Fruit fly (Drosophila melanogaster): ENCODE results near the gene CG9641.

CG9641 gene

DNA sequence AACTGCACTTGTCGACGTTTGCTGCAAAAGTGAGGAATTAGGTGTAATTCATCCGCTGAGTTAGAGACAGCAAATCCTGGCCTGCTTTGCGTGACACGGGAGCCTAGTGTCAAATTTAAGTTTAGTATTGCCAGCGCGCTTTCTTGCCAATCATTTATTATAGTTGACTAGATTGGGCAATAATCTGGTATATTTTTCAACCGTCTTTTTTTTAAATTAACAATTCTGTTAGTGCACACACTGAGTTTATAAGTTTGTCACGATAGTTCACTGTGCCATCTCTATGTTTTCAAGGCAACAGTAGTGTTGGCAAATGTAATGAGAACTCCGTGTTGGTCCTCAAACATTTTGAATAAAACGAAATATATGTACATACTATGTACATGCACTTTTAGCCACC lies at the start of gene CG9641, which contains the start of gene CG3165 (continued):
- TF ChIP-seq CG7839 (tag; optimal IDR thresholded peaks at IDR 0.05) (no peak), HmgZ (tag; optimal IDR thresholded peaks at IDR 0.05) (peak; percentile 90), shn (GFP tag; optimal IDR thresholded peaks at IDR 0.05) (peak; percentile 86), CG3838 (GFP tag; optimal IDR thresholded peaks at IDR 0.05) (peak; percentile 59), exex (tag; optimal IDR thresholded peaks at IDR 0.05) (no peak), ham (GFP tag; IDR thresholded peaks at IDR 0.05) (peak; percentile 20; the same call in 1 of the 2 replicates), hth (optimal IDR thresholded peaks at IDR 0.05) (no peak), tup (GFP tag; optimal IDR thresholded peaks at IDR 0.05) (peak; percentile 78), CG2678 (tag; optimal IDR thresholded peaks at IDR 0.05) (no peak), trh (GFP tag; optimal IDR thresholded peaks at IDR 0.05) (peak; percentile 53), pan (optimal IDR thresholded peaks at IDR 0.05) (no peak), pan (GFP tag; optimal IDR thresholded peaks at IDR 0.05 in 1 of 2, IDR thresholded peaks at IDR 0.05 in 1 of 2) (peak in 1 of 2 experiments; percentile 79), slou (GFP tag; optimal IDR thresholded peaks at IDR 0.05) (peak; percentile 70), lilli (GFP tag; optimal IDR thresholded peaks at IDR 0.05) (peak; percentile 93), pzg (GFP tag; optimal IDR thresholded peaks at IDR 0.05) (peak; percentile 62), D19A (tag; optimal IDR thresholded peaks at IDR 0.05) (no peak), CG3065 (GFP tag; optimal IDR thresholded peaks at IDR 0.05) (peak; percentile 68), CG12391 (tag; optimal IDR thresholded peaks at IDR 0.05) (peak; percentile 87), ro (GFP tag; IDR thresholded peaks at IDR 0.05) (no peak), odd (GFP tag; optimal IDR thresholded peaks at IDR 0.05) (no peak), fd102C (GFP tag; optimal IDR thresholded peaks at IDR 0.05) (no peak), CG17612 (GFP tag; IDR thresholded peaks at IDR 0.05) (peak; percentile 69; the same call in 1 of the 2 replicates), CG31365 (tag; optimal IDR thresholded peaks at IDR 0.05) (no peak), dati (GFP tag; IDR thresholded peaks at IDR 0.05) (no peak), CG9932 (GFP tag; IDR thresholded peaks at IDR 0.05) (peak; percentile 91), CG11695 (GFP tag; IDR thresholded peaks at IDR 0.05) (peak; percentile 77), dysf (GFP tag; IDR thresholded peaks at IDR 0.05) (peak; percentile 84), CG14860 (GFP tag; IDR thresholded peaks at IDR 0.05; ENCODE audit: partially characterized antibody) (peak; percentile 95), en (GFP tag; optimal IDR thresholded peaks at IDR 0.05) (peak; percentile 59), crp (GFP tag; optimal IDR thresholded peaks at IDR 0.05) (peak in 1 of 2 experiments; percentile 46), pho (GFP tag; optimal IDR thresholded peaks at IDR 0.05) (peak; percentile 83), sima (GFP tag; optimal IDR thresholded peaks at IDR 0.05) (peak; percentile 10), slp2 (GFP tag; optimal IDR thresholded peaks at IDR 0.05) (peak; percentile 82), CG5953 (GFP tag; IDR thresholded peaks at IDR 0.05) (peak; percentile 56), CG31388 (GFP tag; optimal IDR thresholded peaks at IDR 0.05) (peak; percentile 76), CG6683 (GFP tag; optimal IDR thresholded peaks at IDR 0.05) (peak; percentile 58), CG34224 (GFP tag; IDR thresholded peaks at IDR 0.05; ENCODE audit: partially characterized antibody) (peak; percentile 98), peb (GFP tag; IDR thresholded peaks at IDR 0.05) (peak; percentile 73), CG2199 (GFP tag; IDR thresholded peaks at IDR 0.05) (peak; percentile 80; the same call in 2 of the 3 replicates), CG2129 (GFP tag; IDR thresholded peaks at IDR 0.05; ENCODE audit: partially characterized antibody) (peak; percentile 91), MESR4 (GFP tag; optimal IDR thresholded peaks at IDR 0.05) (peak; percentile 38), CG17568 (GFP tag; optimal IDR thresholded peaks at IDR 0.05) (no peak), CG16815 (GFP tag; optimal IDR thresholded peaks at IDR 0.05) (peak; percentile 69), lola (GFP tag; optimal IDR thresholded peaks at IDR 0.05) (peak in 1 of 3 experiments; percentile 84), CG2712 (tag; optimal IDR thresholded peaks at IDR 0.05) (peak; percentile 89), CG3995 (GFP tag; optimal IDR thresholded peaks at IDR 0.05) (peak; percentile 61), tio (GFP tag; optimal IDR thresholded peaks at IDR 0.05) (no peak), H15 (GFP tag; IDR thresholded peaks at IDR 0.05) (peak; percentile 74; the same call in 2 of the 3 replicates), CG11085 (GFP tag; IDR thresholded peaks at IDR 0.05) (peak; percentile 51), CG15011 (GFP tag; optimal IDR thresholded peaks at IDR 0.05) (no peak), Sin3A (optimal IDR thresholded peaks at IDR 0.05) (peak; percentile 76)

Data from whole organism, embryonic.